Fruit fly (Drosophila melanogaster): ENCODE data around the gene slam.

dm6 chr2L:6369286-6369685 is 2.9 kb upstream of the slam start:
- TF ChIP-seq cnc (optimal IDR thresholded peaks at IDR 0.05): no peak
- TF ChIP-seq Crg-1 (GFP tag; optimal IDR thresholded peaks at IDR 0.05): no peak
- TF ChIP-seq Clk (GFP tag; optimal IDR thresholded peaks at IDR 0.05): no peak
- TF ChIP-seq CG12768 (GFP tag; optimal IDR thresholded peaks at IDR 0.05): no peak
- no peak for TF ChIP-seq pad (GFP tag; optimal IDR thresholded peaks at IDR 0.05)
